Fruit fly (Drosophila melanogaster): ENCODE data around the gene dnt.

Gene dnt

DNA sequence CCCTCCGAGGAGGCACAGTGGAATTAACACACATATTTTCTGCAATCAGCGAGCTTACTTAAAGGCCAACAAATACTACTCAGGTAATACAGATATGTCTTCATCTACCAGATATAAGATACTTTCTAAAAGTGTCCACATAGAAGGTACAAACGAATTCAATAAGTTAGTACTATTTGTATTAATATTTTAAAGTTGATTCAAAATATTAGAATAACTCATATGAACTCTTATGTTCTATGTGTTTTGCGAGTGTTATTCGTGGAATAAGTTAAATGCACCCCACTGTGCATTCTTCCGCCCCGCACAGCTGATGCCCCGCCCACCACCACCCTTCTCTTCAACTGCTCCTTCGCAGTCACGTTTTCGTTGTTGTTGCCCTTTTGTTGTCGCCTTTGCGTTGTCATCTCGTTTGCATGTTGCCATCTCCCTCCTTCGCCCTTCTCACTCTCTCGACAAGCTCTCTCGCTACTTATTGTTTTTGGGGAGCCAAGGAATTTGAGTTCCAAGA, 1.3 kb downstream of the dnt start (continued):
- TF ChIP-seq acj6 (GFP tag; optimal IDR thresholded peaks at IDR 0.05) (peak; percentile 80), CG7368 (GFP tag; optimal IDR thresholded peaks at IDR 0.05) (peak; percentile 53), CG11294 (GFP tag; IDR thresholded peaks at IDR 0.05) (no peak), Hr39 (GFP tag; optimal IDR thresholded peaks at IDR 0.05) (peak; percentile 78), CG4318 (GFP tag; optimal IDR thresholded peaks at IDR 0.05) (peak; percentile 39), Blimp-1 (GFP tag; optimal IDR thresholded peaks at IDR 0.05) (peak; percentile 63), CG6808 (GFP tag; optimal IDR thresholded peaks at IDR 0.05) (peak; percentile 59), CG10631 (GFP tag; optimal IDR thresholded peaks at IDR 0.05) (peak; percentile 70)

DNA sequence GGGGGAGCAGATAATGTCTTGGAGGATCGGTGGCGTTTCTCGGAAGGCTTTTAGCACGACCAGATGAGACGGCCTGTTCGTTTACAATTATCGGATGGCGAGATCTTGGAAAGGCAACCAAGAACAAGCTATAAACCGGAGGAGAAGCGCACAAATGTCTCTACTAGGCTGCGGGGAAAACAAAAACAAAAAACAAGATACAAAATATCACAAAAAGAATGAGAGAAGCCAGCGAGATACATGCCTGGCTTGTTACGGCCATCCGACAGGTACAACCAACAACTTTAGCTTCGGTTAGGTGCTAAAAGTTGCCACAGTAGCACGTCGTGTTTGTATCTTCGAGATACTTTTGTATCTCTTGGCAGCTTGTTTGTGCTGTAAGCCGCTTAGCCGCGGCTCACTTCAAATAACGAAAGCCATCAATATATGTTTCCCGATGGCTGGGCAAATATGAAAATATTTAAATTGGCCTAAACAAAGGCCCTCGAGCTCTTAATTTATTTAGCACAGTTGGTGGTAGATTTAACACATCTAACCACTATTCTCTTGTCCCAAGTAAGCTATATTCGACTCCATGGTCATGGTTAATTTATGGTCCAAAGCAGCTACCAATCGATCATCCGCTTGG, 3.1 kb downstream of the dnt start:
- TF ChIP-seq Smox (GFP tag; optimal IDR thresholded peaks at IDR 0.05) (no peak), CG6808 (GFP tag; optimal IDR thresholded peaks at IDR 0.05) (peak; percentile 56), fkh (GFP tag; optimal IDR thresholded peaks at IDR 0.05) (peak; percentile 71), cyc (GFP tag; optimal IDR thresholded peaks at IDR 0.05) (no peak), CG8632 (GFP tag; optimal IDR thresholded peaks at IDR 0.05) (no peak), Hr4 (GFP tag; optimal IDR thresholded peaks at IDR 0.05) (no peak), eg (GFP tag; IDR thresholded peaks at IDR 0.05) (0 out of 3 replicates have a peak, but pooled peaks have one; percentile 31), Sox102F (GFP tag; optimal IDR thresholded peaks at IDR 0.05) (no peak), lz (GFP tag; optimal IDR thresholded peaks at IDR 0.05) (no peak), fd59A (GFP tag; optimal IDR thresholded peaks at IDR 0.05) (no peak), achi (GFP tag; optimal IDR thresholded peaks at IDR 0.05) (no peak), CG11294 (GFP tag; IDR thresholded peaks at IDR 0.05) (no peak), vri (GFP tag; optimal IDR thresholded peaks at IDR 0.05) (no peak), CG1621 (tag; optimal IDR thresholded peaks at IDR 0.05) (peak; percentile 54), CG6163 (GFP tag; IDR thresholded peaks at IDR 0.05) (peak; percentile 44; the same call in 1 of the 3 replicates), OdsH (GFP tag; optimal IDR thresholded peaks at IDR 0.05) (no peak), Blimp-1 (GFP tag; optimal IDR thresholded peaks at IDR 0.05) (no peak), dac (GFP tag; optimal IDR thresholded peaks at IDR 0.05) (no peak), Gug (GFP tag; IDR thresholded peaks at IDR 0.05) (no peak), CG34406 (GFP tag; optimal IDR thresholded peaks at IDR 0.05) (no peak), CG8119 (GFP tag; IDR thresholded peaks at IDR 0.05) (no peak), CG3919 (GFP tag; optimal IDR thresholded peaks at IDR 0.05) (no peak), ss (GFP tag; optimal IDR thresholded peaks at IDR 0.05) (peak; percentile 41 to 67), dsx (GFP tag; optimal IDR thresholded peaks at IDR 0.05; ENCODE audit: poor library complexity, severe bottlenecking) (peak; percentile 47), Ets96B (tag; optimal IDR thresholded peaks at IDR 0.05) (peak; percentile 16), CG15336 (GFP tag; IDR thresholded peaks at IDR 0.05) (peak; percentile 40; the same call in 1 of the 2 replicates), topi (GFP tag; optimal IDR thresholded peaks at IDR 0.05) (no peak), CG32006 (GFP tag; optimal IDR thresholded peaks at IDR 0.05) (no peak), acj6 (GFP tag; optimal IDR thresholded peaks at IDR 0.05) (no peak), Eip78C (GFP tag) (peak; percentile 15), CG3032 (tag; optimal IDR thresholded peaks at IDR 0.05) (peak; percentile 26), Hr38 (GFP tag; optimal IDR thresholded peaks at IDR 0.05) (no peak), CG10631 (GFP tag; optimal IDR thresholded peaks at IDR 0.05) (no peak), Met (GFP tag; optimal IDR thresholded peaks at IDR 0.05) (no peak), CG16779 (tag; optimal IDR thresholded peaks at IDR 0.05) (peak; percentile 8), CG6854 (GFP tag; optimal IDR thresholded peaks at IDR 0.05) (no peak), spab (GFP tag; optimal IDR thresholded peaks at IDR 0.05) (peak; percentile 57), svp (GFP tag) (no peak), CG6276 (GFP tag; optimal IDR thresholded peaks at IDR 0.05) (no peak), Ets21C (GFP tag; optimal IDR thresholded peaks at IDR 0.05) (no peak), net (GFP tag; optimal IDR thresholded peaks at IDR 0.05) (peak; percentile 4), CG9139 (GFP tag; optimal IDR thresholded peaks at IDR 0.05) (no peak), CG31627 (GFP tag; optimal IDR thresholded peaks at IDR 0.05) (no peak), Lpt (GFP tag; optimal IDR thresholded peaks at IDR 0.05) (peak; percentile 43), CG6792 (GFP tag; optimal IDR thresholded peaks at IDR 0.05) (no peak), CG10669 (GFP tag; optimal IDR thresholded peaks at IDR 0.05) (peak; percentile 23)
